Fruit fly (Drosophila melanogaster) S2 (cell line): ENCODE data around the gene CG43739.

Source experiments
- CG8478 ChIP-seq: fragments of >200 bp; optimal IDR thresholded peaks from 2 replicates; lab custom pipeline; 2018
- CTCF ChIP-seq, 2 experiments: fragments of >200 bp; optimal IDR thresholded peaks; 2 replicates each; lab custom pipeline; 2018

DNA sequence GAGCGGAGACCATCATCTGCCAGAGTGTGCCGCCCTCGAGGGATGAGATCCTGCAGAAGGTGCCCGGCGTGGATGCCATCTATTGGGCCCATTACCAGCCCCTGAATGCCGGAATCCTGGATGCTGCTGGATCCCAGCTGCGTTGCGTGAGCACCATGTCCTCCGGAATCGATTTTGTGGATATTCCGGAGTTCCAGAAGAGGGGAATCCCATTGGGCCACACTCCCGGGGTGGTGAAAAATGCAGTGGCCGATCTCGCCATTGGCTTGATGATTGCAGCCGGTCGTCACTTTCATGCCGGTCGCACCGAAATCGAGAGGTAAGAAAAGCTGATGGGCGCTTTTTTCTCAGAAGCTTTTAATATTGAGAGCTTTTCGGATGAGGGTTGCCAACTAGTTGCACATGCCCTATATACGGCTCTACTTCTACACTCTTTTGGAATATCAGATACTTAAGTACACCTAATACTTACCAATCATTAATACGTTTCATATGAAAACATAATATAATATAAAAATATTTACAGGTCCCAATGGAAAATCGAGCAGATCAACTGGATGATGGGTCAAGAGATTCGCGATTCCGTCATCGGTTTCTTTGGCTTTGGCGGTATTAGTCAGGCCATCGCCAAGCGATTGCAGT, 88.9 kb downstream of the CG43739 start:
- TF ChIP-seq CG8478, result no peak
- no peak for TF ChIP-seq CTCF (optimal IDR thresholded peaks at IDR 0.05; lab: Kevin White, UChicago)
